Worm (Caenorhabditis elegans) whole organism, midembryonic: ENCODE data around the gene ugt-13.

Source experiments
- T22C8.4 ChIP-seq: fragments of 200-800 bp; sonication (Bioruptor generic); IDR thresholded peaks from 2 replicates; pipeline ENCODE4 v1.3.6; 2022; ENCODE audit warnings: missing genetic modification characterization, missing compliant biosample characterization
- cog-1 ChIP-seq: sonication (generic microtip); optimal IDR thresholded peaks from 2 replicates; lab custom pipeline; 2016; ENCODE audit warnings: missing genetic modification characterization, missing compliant biosample characterization
- flt-1 ChIP-seq: fragments of 200-800 bp; sonication (Bioruptor generic); IDR thresholded peaks from 2 replicates; pipeline ENCODE4 v1.3.6; 2022; ENCODE audit warnings: missing genetic modification characterization, missing compliant biosample characterization
- klf-2 ChIP-seq: fragments of 200-800 bp; sonication (Bioruptor generic); conservative IDR thresholded peaks from 2 replicates; pipeline ENCODE4 v1.3.6; 2022; ENCODE audit warnings: missing genetic modification reagents, missing genetic modification characterization, missing compliant biosample characterization
- med-1 ChIP-seq: sonication (generic microtip); optimal IDR thresholded peaks from 2 replicates; lab custom pipeline; 2017; ENCODE audit warnings: missing genetic modification characterization, mild to moderate bottlenecking, missing compliant biosample characterization, antibody characterized with exemption, missing genetic modification reagents; ENCODE audit not compliant: insufficient read depth
- ref-1 ChIP-seq: fragments of 200-800 bp; sonication (Bioruptor generic); conservative IDR thresholded peaks from 2 replicates; pipeline ENCODE4 v1.3.6; 2022; ENCODE audit warnings: missing genetic modification reagents, missing genetic modification characterization, missing compliant biosample characterization
- ztf-23 ChIP-seq: fragments of 200-800 bp; sonication (Bioruptor generic); IDR thresholded peaks from 2 replicates; pipeline ENCODE4 v1.3.6; 2022; ENCODE audit warnings: missing genetic modification reagents, missing genetic modification characterization, missing compliant biosample characterization
- ztf-29 ChIP-seq: fragments of 200-800 bp; sonication (Bioruptor generic); IDR thresholded peaks from 2 replicates; pipeline ENCODE4 v1.3.6; 2022; ENCODE audit warnings: missing genetic modification reagents, missing genetic modification characterization, missing compliant biosample characterization

DNA sequence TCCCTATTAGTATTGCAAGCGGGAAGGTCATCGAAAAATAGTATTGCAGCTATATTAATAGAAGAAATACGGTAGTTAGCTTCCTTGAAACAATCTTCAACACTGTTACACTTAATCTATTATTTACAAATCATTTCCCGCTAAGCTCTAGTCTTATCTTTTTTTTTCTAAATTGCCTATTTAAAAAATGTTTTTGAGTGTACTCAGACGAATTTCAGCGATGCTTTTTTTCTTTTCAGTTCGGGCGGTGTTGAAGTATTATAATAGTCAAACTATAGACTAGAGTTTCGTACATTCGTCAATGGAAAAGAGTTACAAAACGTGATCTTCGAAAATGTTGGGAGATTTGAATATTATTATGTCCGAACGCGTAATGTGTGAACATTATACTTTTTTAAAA lies 5.2 kb downstream of the ugt-13 start:
- TF ChIP-seq flt-1 (GFP tag; lab: Robert Waterston, UW) (no peak), T22C8.4 (GFP tag; lab: Robert Waterston, UW) (no peak), cog-1 (tag; lab: Kevin White, UChicago) (no peak), ztf-29 (GFP tag; lab: Robert Waterston, UW) (no peak), med-1 (no peak), ref-1 (GFP tag; lab: Robert Waterston, UW) (no peak), klf-2 (GFP tag; lab: Robert Waterston, UW) (no peak), ztf-23 (GFP tag; lab: Robert Waterston, UW) (no peak)
